Worm (Caenorhabditis elegans): ENCODE results near the gene nep-17.

Gene nep-17

ce11 chrII:13494762-13495161 is 12.9 kb upstream of the nep-17 start:
- TF ChIP-seq grh-1 (GFP tag; IDR thresholded peaks at IDR 0.05), result no peak
- TF ChIP-seq C16A3.4 (tag; optimal IDR thresholded peaks at IDR 0.05), result peak; percentile 15
- TF ChIP-seq irx-1 (tag; optimal IDR thresholded peaks at IDR 0.05), result peak; percentile 35
- no peak for TF ChIP-seq hpl-2 (GFP tag; optimal IDR thresholded peaks at IDR 0.05)
- no peak for TF ChIP-seq lin-13 (GFP tag; optimal IDR thresholded peaks at IDR 0.05)
- TF ChIP-seq rnt-1 (tag; optimal IDR thresholded peaks at IDR 0.05), result peak; percentile 25
- TF ChIP-seq vab-15 (tag; optimal IDR thresholded peaks at IDR 0.05), result no peak
- peak; percentile 7 for TF ChIP-seq sox-4 (tag; optimal IDR thresholded peaks at IDR 0.05)
- peak; percentile 50 for TF ChIP-seq swsn-7 (tag; optimal IDR thresholded peaks at IDR 0.05)
- TF ChIP-seq F16B12.6 (tag; optimal IDR thresholded peaks at IDR 0.05), result peak; percentile 93
- TF ChIP-seq xbp-1 (tag; optimal IDR thresholded peaks at IDR 0.05), result peak; percentile 42
- TF ChIP-seq ceh-82 (tag; optimal IDR thresholded peaks at IDR 0.05), result peak in 1 of 3 experiments; percentile 18
- TF ChIP-seq dpl-1 (GFP tag; optimal IDR thresholded peaks at IDR 0.05), result peak in 2 of 3 experiments; percentile 51 to 62
- peak; percentile 60 for TF ChIP-seq nhr-47 (tag; optimal IDR thresholded peaks at IDR 0.05)
- TF ChIP-seq tbx-2 (tag; optimal IDR thresholded peaks at IDR 0.05), result peak; percentile 9
- no peak for TF ChIP-seq aly-2 (tag; optimal IDR thresholded peaks at IDR 0.05)
- peak; percentile 17 for TF ChIP-seq egl-13 (tag; optimal IDR thresholded peaks at IDR 0.05)
- TF ChIP-seq dsc-1 (tag; optimal IDR thresholded peaks at IDR 0.05), result peak; percentile 58
- TF ChIP-seq lsy-2 (tag; optimal IDR thresholded peaks at IDR 0.05), result peak; percentile 68 to 69
- TF ChIP-seq ama-1 (optimal IDR thresholded peaks at IDR 0.05), result peak; percentile 51
- TF ChIP-seq nhr-19 (GFP tag; conservative IDR thresholded peaks at IDR 0.05), result peak; percentile 37
- TF ChIP-seq snu-23 (GFP tag; optimal IDR thresholded peaks at IDR 0.05), result peak; percentile 61
- TF ChIP-seq nhr-90 (tag; optimal IDR thresholded peaks at IDR 0.05; ENCODE audit: poor library complexity), result peak; percentile 39
- peak; percentile 25 to 54 for TF ChIP-seq efl-1 (optimal IDR thresholded peaks at IDR 0.05)
- peak; percentile 62 to 93 for TF ChIP-seq efl-1 (GFP tag; optimal IDR thresholded peaks at IDR 0.05 in 1 of 2)
- TF ChIP-seq fkh-8 (tag; optimal IDR thresholded peaks at IDR 0.05), result no peak
- TF ChIP-seq unc-130 (tag; optimal IDR thresholded peaks at IDR 0.05), result peak; percentile 57
- peak; percentile 11 for TF ChIP-seq nhr-28 (tag; optimal IDR thresholded peaks at IDR 0.05)
- TF ChIP-seq isw-1 (GFP tag; IDR thresholded peaks at IDR 0.05), result no peak; the same call in 1 of the 2 replicates
- peak; percentile 59 for TF ChIP-seq nhr-71 (tag; optimal IDR thresholded peaks at IDR 0.05)
- TF ChIP-seq lin-35 (GFP tag; optimal IDR thresholded peaks at IDR 0.05), result peak; percentile 13 to 42
- no peak for TF ChIP-seq efl-3 (GFP tag; optimal IDR thresholded peaks at IDR 0.05)
- peak; percentile 66 for TF ChIP-seq mep-1 (tag; optimal IDR thresholded peaks at IDR 0.05)
- peak; percentile 26 for TF ChIP-seq nhr-20 (tag; optimal IDR thresholded peaks at IDR 0.05)
- peak; percentile 29 for TF ChIP-seq snpc-4 (tag; optimal IDR thresholded peaks at IDR 0.05)

ce11 chrII:13495718-13496117 is 11.9 kb upstream of the nep-17 start, which contains the start of gene drr-1:
Gene drr-1, minus strand, starts transcription at chrII:13495900.
- peak; percentile 51 for TF ChIP-seq elt-2 (tag; optimal IDR thresholded peaks at IDR 0.05)
- TF ChIP-seq lin-35 (GFP tag; optimal IDR thresholded peaks at IDR 0.05), result peak in 1 of 2 experiments; percentile 4
- TF ChIP-seq grh-1 (GFP tag; IDR thresholded peaks at IDR 0.05), result no peak

DNA sequence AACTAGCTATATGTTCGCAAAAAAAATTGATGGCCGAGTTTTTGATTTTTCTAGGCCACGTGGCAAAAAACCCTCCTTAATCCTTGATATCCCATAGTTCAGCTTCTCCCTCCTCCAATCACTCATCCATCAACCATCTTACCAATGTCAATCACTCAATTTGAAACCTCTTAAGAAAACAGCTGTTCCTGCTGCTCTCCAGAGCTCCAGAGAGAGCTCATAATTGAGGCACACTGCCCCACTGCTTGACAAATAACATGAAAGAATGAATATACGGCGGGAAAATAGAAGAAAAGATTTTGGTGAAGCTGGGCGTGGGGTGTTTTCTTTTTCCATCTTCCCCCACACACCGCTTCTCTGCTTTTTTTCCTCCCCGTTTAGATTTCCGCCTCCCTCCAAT is 7.0 kb upstream of the nep-17 start:
- TF ChIP-seq nhr-237 (tag; optimal IDR thresholded peaks at IDR 0.05), result no peak
- TF ChIP-seq nhr-47 (tag; optimal IDR thresholded peaks at IDR 0.05), result no peak
- peak; percentile 66 for TF ChIP-seq rnt-1 (tag; optimal IDR thresholded peaks at IDR 0.05)
- TF ChIP-seq lin-14 (GFP tag; optimal IDR thresholded peaks at IDR 0.05), result peak; percentile 43
- 0 out of 2 replicates have a peak, but pooled peaks have one; percentile 4 for TF ChIP-seq nhr-19 (GFP tag; conservative IDR thresholded peaks at IDR 0.05)

DNA sequence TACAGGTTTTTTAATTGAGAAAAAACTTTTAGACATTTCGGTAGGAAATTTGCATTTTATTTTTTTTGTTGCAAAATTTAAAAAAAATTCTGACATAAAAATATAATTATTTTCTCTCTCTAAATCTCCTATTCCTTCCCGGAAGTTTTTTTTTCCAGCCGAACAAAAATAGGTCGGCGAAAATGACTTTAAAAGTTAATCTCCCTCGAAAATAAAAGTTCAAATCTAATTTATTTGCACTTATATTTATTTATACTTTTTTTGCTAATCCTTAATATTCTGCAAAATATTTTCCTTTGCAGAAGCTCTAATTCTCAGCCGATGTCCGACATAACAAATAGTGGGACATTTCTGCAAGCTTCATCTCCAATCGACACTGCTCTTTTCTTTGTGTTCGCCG is 6.0 kb upstream of the nep-17 start, which contains the start of gene F45H10.5:
TSS of gene F45H10.5 (plus strand) at position 301 of the 400 bp plus-strand sequence.
- TF ChIP-seq nhr-90 (tag; optimal IDR thresholded peaks at IDR 0.05; ENCODE audit: poor library complexity), result no peak
- no peak for TF ChIP-seq sptf-1 (tag; optimal IDR thresholded peaks at IDR 0.05)
- TF ChIP-seq aly-2 (tag; optimal IDR thresholded peaks at IDR 0.05), result no peak
